In genomic region chr2L:5723859-5724475, dm6 we compare ENCODE assay signal across 5 fruit fly cellular contexts.
TF ChIP-seq lines count a peak whose summit lies in the region.

No protein-coding gene starts in this region.

- peak; percentile 32 to 60 for TF ChIP-seq CTCF in S2 (optimal IDR thresholded peaks at IDR 0.05; lab: Kevin White, UChicago)
- TF ChIP-seq CTCF in whole organism, embryonic (GFP tag; optimal IDR thresholded peaks at IDR 0.05; lab: Kevin White, UChicago) = peak; percentile 78

TF ChIP-seq in whole organism, embryonic, 481 proteins besides CTCF, POLR2A, EP300 and RAD21 (continues in another document):
- TF ChIP-seq CG6791 (GFP tag; IDR thresholded peaks at IDR 0.05; lab: Robert Waterston, UW; ENCODE audit: partially characterized antibody) (peak; percentile 50; the same call in 2 of the 3 replicates), Vsx1 (GFP tag; optimal IDR thresholded peaks at IDR 0.05; lab: Kevin White, UChicago) (peak; percentile 10), slbo (GFP tag; IDR thresholded peaks at IDR 0.05; lab: Robert Waterston, UW) (peak; percentile 30), Abd-B (GFP tag; optimal IDR thresholded peaks at IDR 0.05; lab: Kevin White, UChicago) (peak; percentile 59), vvl (GFP tag; IDR thresholded peaks at IDR 0.05; lab: Robert Waterston, UW) (peak; percentile 19; the same call in 1 of the 2 replicates), HHEX (GFP tag; optimal IDR thresholded peaks at IDR 0.05; lab: Kevin White, UChicago) (peak; percentile 2), Fer1 (GFP tag; optimal IDR thresholded peaks at IDR 0.05; lab: Kevin White, UChicago) (no peak), CG17802 (tag; optimal IDR thresholded peaks at IDR 0.05; lab: Kevin White, UChicago) (no peak), bab2 (GFP tag; optimal IDR thresholded peaks at IDR 0.05; lab: Kevin White, UChicago) (no peak), Lhr (GFP tag; optimal IDR thresholded peaks at IDR 0.05; lab: Kevin White, UChicago) (peak; percentile 65), Bgb (GFP tag; IDR thresholded peaks at IDR 0.05; lab: Robert Waterston, UW; ENCODE audit: partially characterized antibody) (peak; percentile 29; the same call in 1 of the 2 replicates), CG6765 (GFP tag; optimal IDR thresholded peaks at IDR 0.05; lab: Kevin White, UChicago) (no peak), CG4404 (GFP tag; IDR thresholded peaks at IDR 0.05; lab: Robert Waterston, UW) (no peak), Atf3 (GFP tag; optimal IDR thresholded peaks at IDR 0.05; lab: Kevin White, UChicago) (no peak), Lpt (GFP tag; optimal IDR thresholded peaks at IDR 0.05; lab: Kevin White, UChicago) (no peak), CG30020 (tag; optimal IDR thresholded peaks at IDR 0.05; lab: Kevin White, UChicago) (no peak), HLH4C (GFP tag; IDR thresholded peaks at IDR 0.05; lab: Robert Waterston, UW; ENCODE audit: partially characterized antibody) (no peak), pzg (GFP tag; optimal IDR thresholded peaks at IDR 0.05; lab: Kevin White, UChicago) (peak; percentile 57), CG6175 (GFP tag; IDR thresholded peaks at IDR 0.05; lab: Robert Waterston, UW) (no peak), CG4820 (GFP tag; optimal IDR thresholded peaks at IDR 0.05; lab: Kevin White, UChicago) (peak; percentile 4), sens-2 (GFP tag; IDR thresholded peaks at IDR 0.05; lab: Robert Waterston, UW) (no peak), Myb (GFP tag; optimal IDR thresholded peaks at IDR 0.05; lab: Kevin White, UChicago) (peak; percentile 83)

TF ChIP-seq in whole organism, prepupa, 60 proteins besides CTCF, POLR2A, EP300 and RAD21:
- TF ChIP-seq CG3919 (GFP tag; optimal IDR thresholded peaks at IDR 0.05; lab: Kevin White, UChicago) (no peak), CG10631 (GFP tag; optimal IDR thresholded peaks at IDR 0.05; lab: Kevin White, UChicago) (peak; percentile 20), CG32006 (GFP tag; optimal IDR thresholded peaks at IDR 0.05; lab: Kevin White, UChicago) (peak; percentile 28), Hr4 (GFP tag; optimal IDR thresholded peaks at IDR 0.05; lab: Kevin White, UChicago) (peak; percentile 25), CG6276 (GFP tag; optimal IDR thresholded peaks at IDR 0.05; lab: Kevin White, UChicago) (no peak), CG6163 (GFP tag; IDR thresholded peaks at IDR 0.05; lab: Robert Waterston, UW) (peak; percentile 15; the same call in 1 of the 3 replicates)

TF ChIP-seq in whole organism, pupa, 21 proteins besides CTCF, POLR2A, EP300 and RAD21:
- TF ChIP-seq CG9948 (tag; optimal IDR thresholded peaks at IDR 0.05; lab: Kevin White, UChicago) (no peak), CG32121 (GFP tag; IDR thresholded peaks at IDR 0.05; lab: Robert Waterston, UW) (no peak), CG4496 (GFP tag; IDR thresholded peaks at IDR 0.05; lab: Robert Waterston, UW) (peak; percentile 56; the same call in 2 of the 3 replicates), CG8159 (tag; optimal IDR thresholded peaks at IDR 0.05; lab: Kevin White, UChicago) (no peak)

TF ChIP-seq in whole organism, wandering third instar larva, 38 proteins besides CTCF, POLR2A, EP300 and RAD21:
- TF ChIP-seq Myc (optimal IDR thresholded peaks at IDR 0.05; lab: Kevin White, UChicago) (peak; percentile 17), ey (GFP tag; optimal IDR thresholded peaks at IDR 0.05; lab: Kevin White, UChicago) (no peak)
